Fruit fly (Drosophila melanogaster) whole organism, adult: ENCODE measurements around the gene CG10254.

ENCODE experiments used
- CG11617 ChIP-seq: fragments of 200-800 bp; sonication (Bioruptor generic); optimal IDR thresholded peaks from 2 replicates; lab custom pipeline; 2017; ENCODE audit warnings: mild to moderate bottlenecking, missing biosample characterization, missing genetic modification reagents, missing genetic modification characterization
- CG1620 ChIP-seq: fragments of 200-800 bp; sonication (Bioruptor generic); optimal IDR thresholded peaks from 2 replicates; lab custom pipeline; 2016; ENCODE audit warnings: missing biosample characterization, missing genetic modification characterization
- CG33017 ChIP-seq: fragments of 200-800 bp; sonication (Bioruptor generic); optimal IDR thresholded peaks from 2 replicates; lab custom pipeline; 2018; ENCODE audit warnings: missing biosample characterization, mild to moderate bottlenecking, missing genetic modification characterization, moderate library complexity
- CG7101 ChIP-seq: fragments of 200-800 bp; sonication (Bioruptor generic); optimal IDR thresholded peaks from 2 replicates; lab custom pipeline; 2018; ENCODE audit warnings: missing biosample characterization, mild to moderate bottlenecking, missing genetic modification characterization, moderate library complexity
- bab1 ChIP-seq: fragments of 200-800 bp; sonication (Bioruptor generic); optimal IDR thresholded peaks from 3 replicates; lab custom pipeline; 2019; ENCODE audit warnings: missing biosample characterization, mild to moderate bottlenecking, missing genetic modification characterization, moderate library complexity
- cic ChIP-seq: fragments of 200-800 bp; sonication (Bioruptor generic); optimal IDR thresholded peaks from 2 replicates; lab custom pipeline; 2017; ENCODE audit warnings: missing biosample characterization, mild to moderate bottlenecking, missing genetic modification characterization, moderate library complexity
- ovo ChIP-seq: fragments of 200-800 bp; sonication (Bioruptor generic); optimal IDR thresholded peaks from 2 replicates; lab custom pipeline; 2016; ENCODE audit warnings: missing biosample characterization, missing genetic modification characterization

- TF ChIP-seq CG7101 (tag; lab: Kevin White, UChicago) = no peak
- TF ChIP-seq cic (GFP tag; lab: Kevin White, UChicago) = no peak
- no peak for TF ChIP-seq bab1 (GFP tag; lab: Kevin White, UChicago)
- no peak for TF ChIP-seq CG11617 (GFP tag; lab: Kevin White, UChicago)
- no peak for TF ChIP-seq ovo (GFP tag; lab: Kevin White, UChicago)
- TF ChIP-seq CG33017 (tag; lab: Kevin White, UChicago) = no peak
- TF ChIP-seq CG1620 (GFP tag; lab: Kevin White, UChicago) = no peak
Measured at dm6 chr3R:23736365-23736764, 41.6 kb upstream of the CG10254 start.
